Worm (Caenorhabditis elegans) whole organism, L1 larva: ENCODE measurements around the gene T21C12.4.

ENCODE experiments used
- ama-1 ChIP-seq: fragments of 150-350 bp; optimal IDR thresholded peaks from 2 replicates; lab custom pipeline; 2014
- dpl-1 ChIP-seq, 3 experiments: fragments of 150-350 bp in 2 of 3; sonication (generic microtip) in 1 of 3; optimal IDR thresholded peaks; 2 replicates each; lab custom pipeline; 2014 to 2017; ENCODE audit warnings: missing biosample characterization in 3 of 3, missing genetic modification characterization in 3 of 3, missing genetic modification reagents in 3 of 3
- egl-27 ChIP-seq, 2 experiments: fragments of 150-350 bp in 1 of 2; sonication (generic microtip); optimal IDR thresholded peaks; 3 replicates each; lab custom pipeline; 2017 to 2018; ENCODE audit warnings: missing biosample characterization in 2 of 2, missing genetic modification characterization in 2 of 2, missing genetic modification reagents in 2 of 2
- elt-2 ChIP-seq: sonication (generic microtip); optimal IDR thresholded peaks from 2 replicates; lab custom pipeline; 2016; ENCODE audit warnings: missing genetic modification characterization, mild to moderate bottlenecking, inconsistent platforms, missing compliant biosample characterization, missing genetic modification reagents
- lin-14 ChIP-seq: fragments of 200-800 bp; sonication (Bioruptor generic); optimal IDR thresholded peaks from 2 replicates; lab custom pipeline; 2018; ENCODE audit warnings: mild to moderate bottlenecking, missing genetic modification characterization, moderate library complexity, missing compliant biosample characterization
- nhr-237 ChIP-seq: fragments of 150-350 bp; optimal IDR thresholded peaks from 2 replicates; lab custom pipeline; 2014; ENCODE audit warnings: missing biosample characterization, missing genetic modification characterization
- sup-37 ChIP-seq: fragments of 200-800 bp; sonication (Bioruptor generic); optimal IDR thresholded peaks from 2 replicates; lab custom pipeline; 2018; ENCODE audit warnings: mild to moderate bottlenecking, missing genetic modification characterization, missing compliant biosample characterization
- unc-62 ChIP-seq: fragments of 150-350 bp; optimal IDR thresholded peaks from 2 replicates; lab custom pipeline; 2014; ENCODE audit warnings: missing biosample characterization, missing genetic modification reagents, missing genetic modification characterization
- ztf-11 ChIP-seq, 2 experiments: sonication (generic microtip); optimal IDR thresholded peaks; 2 replicates each; lab custom pipeline; 2016 to 2017; ENCODE audit warnings: missing genetic modification characterization in 2 of 2, missing biosample characterization in 1 of 2, missing compliant biosample characterization in 1 of 2

DNA sequence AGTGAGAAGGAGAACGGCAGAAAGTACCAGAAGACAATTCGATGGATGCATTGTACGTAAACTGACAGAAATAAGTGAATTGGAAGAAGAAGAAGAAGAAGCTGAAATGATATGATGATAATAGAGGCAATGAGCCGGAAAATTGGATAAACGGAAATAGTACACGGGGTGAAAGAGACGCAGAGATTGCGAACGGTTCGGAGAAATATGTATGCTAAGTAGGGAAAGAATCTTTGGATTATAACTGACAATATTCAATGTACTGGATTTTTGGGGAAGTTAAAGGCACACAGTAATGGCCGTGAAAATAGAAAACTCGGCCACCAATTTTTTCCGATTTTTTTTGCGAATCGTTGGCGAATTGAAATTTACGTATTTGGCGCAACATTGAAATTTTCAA, 17.5 kb upstream of the T21C12.4 start, which contains the start of gene Y45F3A.4:
- TF ChIP-seq ama-1 (lab: Kevin White, UChicago) (no peak), ztf-11 (tag; optimal IDR thresholded peaks at IDR 0.05; lab: Kevin White, UChicago) (no peak), nhr-237 (no peak), dpl-1 (GFP tag; optimal IDR thresholded peaks at IDR 0.05; lab: Kevin White, UChicago) (no peak), sup-37 (GFP tag; lab: Kevin White, UChicago) (no peak), unc-62 (no peak), elt-2 (tag; lab: Kevin White, UChicago) (no peak), egl-27 (tag; optimal IDR thresholded peaks at IDR 0.05; lab: Kevin White, UChicago) (no peak), lin-14 (GFP tag; lab: Kevin White, UChicago) (no peak)
